Comparison of ENCODE assay signal across 1 fruit fly cellular context in the genomic region with DNA sequence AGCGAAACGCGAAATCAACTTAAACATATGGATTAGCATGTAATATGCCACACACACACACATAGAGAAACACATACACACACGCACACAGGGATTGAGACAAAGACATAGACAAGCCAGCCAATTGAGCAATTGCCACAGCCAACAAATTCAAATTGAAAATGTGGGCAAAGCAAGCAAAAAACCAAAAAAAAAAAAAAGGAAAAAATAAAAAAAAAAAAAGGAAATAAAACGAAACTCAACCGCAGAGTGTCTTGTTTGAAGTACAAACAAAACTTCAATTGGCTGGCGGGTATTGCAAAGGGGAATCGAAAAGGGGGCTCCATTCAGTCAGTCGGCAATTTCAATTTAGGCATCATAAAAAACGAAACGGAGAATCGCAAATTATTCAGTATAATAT.
TF ChIP-seq lines count a peak whose summit lies in the region.

No protein-coding gene starts in this region.

TF ChIP-seq in whole organism, prepupa, 60 proteins besides CTCF, POLR2A, EP300 and RAD21 (continued from another document):
- TF ChIP-seq OdsH (GFP tag; optimal IDR thresholded peaks at IDR 0.05; lab: Kevin White, UChicago) (no peak), Hr39 (GFP tag; optimal IDR thresholded peaks at IDR 0.05; lab: Kevin White, UChicago) (no peak), eg (GFP tag; IDR thresholded peaks at IDR 0.05; lab: Robert Waterston, UW) (peak; percentile 89), Eip93F (GFP tag; optimal IDR thresholded peaks at IDR 0.05; lab: Kevin White, UChicago) (no peak), Blimp-1 (GFP tag; optimal IDR thresholded peaks at IDR 0.05; lab: Kevin White, UChicago) (no peak), fd59A (GFP tag; optimal IDR thresholded peaks at IDR 0.05; lab: Kevin White, UChicago) (no peak), acj6 (GFP tag; optimal IDR thresholded peaks at IDR 0.05; lab: Kevin White, UChicago) (no peak), Lpt (GFP tag; optimal IDR thresholded peaks at IDR 0.05; lab: Kevin White, UChicago) (peak; percentile 40), CG8119 (GFP tag; IDR thresholded peaks at IDR 0.05; lab: Robert Waterston, UW) (peak; percentile 80), CG6792 (GFP tag; optimal IDR thresholded peaks at IDR 0.05; lab: Kevin White, UChicago) (no peak), CG7368 (GFP tag; optimal IDR thresholded peaks at IDR 0.05; lab: Kevin White, UChicago) (no peak), CG6808 (GFP tag; optimal IDR thresholded peaks at IDR 0.05; lab: Kevin White, UChicago) (no peak), CG6276 (GFP tag; optimal IDR thresholded peaks at IDR 0.05; lab: Kevin White, UChicago) (peak; percentile 64), CG11902 (GFP tag; optimal IDR thresholded peaks at IDR 0.05; lab: Kevin White, UChicago) (no peak), Hr38 (GFP tag; optimal IDR thresholded peaks at IDR 0.05; lab: Kevin White, UChicago) (no peak), CG31627 (GFP tag; optimal IDR thresholded peaks at IDR 0.05; lab: Kevin White, UChicago) (no peak)
